Fruit fly (Drosophila melanogaster) Kc167 (cell line): ENCODE results near the gene CG4230.

ENCODE experiments used
- Myc ChIP-seq: fragments of >200 bp; optimal IDR thresholded peaks from 2 replicates; lab custom pipeline; 2017; ENCODE audit warnings: missing external identifiers
- Sin3A ChIP-seq: fragments of >200 bp; optimal IDR thresholded peaks from 2 replicates; lab custom pipeline; 2018; ENCODE audit warnings: missing external identifiers
- h ChIP-seq: fragments of >200 bp; optimal IDR thresholded peaks from 3 replicates; lab custom pipeline; 2018; ENCODE audit warnings: missing external identifiers
- insv ChIP-seq: fragments of >200 bp; optimal IDR thresholded peaks from 3 replicates; lab custom pipeline; 2018; ENCODE audit warnings: missing external identifiers
- psq ChIP-seq: fragments of >200 bp; optimal IDR thresholded peaks from 2 replicates; lab custom pipeline; 2017; ENCODE audit warnings: missing external identifiers
- ttk ChIP-seq: sonication (Bioruptor generic); optimal IDR thresholded peaks from 2 replicates; lab custom pipeline; 2017; ENCODE audit warnings: missing external identifiers

The CG4230 gene

dm6 chr2L:5062799-5063404 lies 33.1 kb upstream of the CG4230 start:
- TF ChIP-seq insv, result no peak
- TF ChIP-seq ttk (lab: Kevin White, UChicago), result no peak
- no peak for TF ChIP-seq psq

dm6 chr2L:5063936-5064335 lies 32.1 kb upstream of the CG4230 start:
- TF ChIP-seq psq, result no peak
- no peak for TF ChIP-seq Sin3A (lab: Kevin White, UChicago)
- TF ChIP-seq h, result no peak
- no peak for TF ChIP-seq insv
- TF ChIP-seq ttk (lab: Kevin White, UChicago), result no peak

dm6 chr2L:5070797-5071579 lies 25.0 kb upstream of the CG4230 start, which contains the start of gene RpL37A:
Gene RpL37A (plus strand): TSS chr2L:5070957.
- TF ChIP-seq h (no peak), Sin3A (lab: Kevin White, UChicago) (no peak), psq (no peak), Myc (lab: Kevin White, UChicago) (no peak), ttk (lab: Kevin White, UChicago) (no peak), insv (no peak)

dm6 chr2L:5072357-5072756 lies 23.7 kb upstream of the CG4230 start:
- TF ChIP-seq insv, result no peak
- no peak for TF ChIP-seq psq
- no peak for TF ChIP-seq ttk (lab: Kevin White, UChicago)
- no peak for TF ChIP-seq h
- TF ChIP-seq Myc (lab: Kevin White, UChicago), result no peak
- TF ChIP-seq Sin3A (lab: Kevin White, UChicago), result no peak

- TF ChIP-seq ttk (lab: Kevin White, UChicago), result no peak
- TF ChIP-seq insv, result no peak
- TF ChIP-seq Sin3A (lab: Kevin White, UChicago), result no peak
- no peak for TF ChIP-seq Myc (lab: Kevin White, UChicago)
- TF ChIP-seq psq, result no peak
- no peak for TF ChIP-seq h
Measured at dm6 chr2L:5079200-5079599, 16.8 kb upstream of the CG4230 start.

- TF ChIP-seq ttk (lab: Kevin White, UChicago) (no peak), Myc (lab: Kevin White, UChicago) (no peak), psq (no peak)
Measured at dm6 chr2L:5080225-5080867, 15.7 kb upstream of the CG4230 start.

dm6 chr2L:5084586-5085257 lies 11.3 kb upstream of the CG4230 start:
- TF ChIP-seq h (no peak), Myc (lab: Kevin White, UChicago) (no peak), insv (no peak), psq (no peak), Sin3A (lab: Kevin White, UChicago) (no peak), ttk (lab: Kevin White, UChicago) (no peak)

dm6 chr2L:5085561-5085960 lies 10.5 kb upstream of the CG4230 start:
- TF ChIP-seq psq, result no peak
- no peak for TF ChIP-seq Sin3A (lab: Kevin White, UChicago)
- no peak for TF ChIP-seq Myc (lab: Kevin White, UChicago)
- TF ChIP-seq ttk (lab: Kevin White, UChicago), result no peak
- TF ChIP-seq h, result no peak
- TF ChIP-seq insv, result no peak

dm6 chr2L:5086905-5087522 lies 9.0 kb upstream of the CG4230 start:
- TF ChIP-seq ttk (lab: Kevin White, UChicago) (no peak), Sin3A (lab: Kevin White, UChicago) (no peak), Myc (lab: Kevin White, UChicago) (no peak), h (no peak), psq (no peak), insv (no peak)

- TF ChIP-seq ttk (lab: Kevin White, UChicago) (no peak), psq (no peak), Sin3A (lab: Kevin White, UChicago) (no peak), insv (no peak), Myc (lab: Kevin White, UChicago) (no peak), h (no peak)
Measured at dm6 chr2L:5088649-5089270, 7.3 kb upstream of the CG4230 start.

- TF ChIP-seq h (no peak), Sin3A (lab: Kevin White, UChicago) (no peak), insv (no peak), psq (no peak), Myc (lab: Kevin White, UChicago) (no peak), ttk (lab: Kevin White, UChicago) (no peak)
Measured at dm6 chr2L:5089642-5090041, 6.4 kb upstream of the CG4230 start.

dm6 chr2L:5090352-5090751 lies 5.7 kb upstream of the CG4230 start:
- no peak for TF ChIP-seq psq
